Fruit fly (Drosophila melanogaster) whole organism, embryonic: ENCODE measurements around the gene Mlc1.

Source experiments
- Ada2b ChIP-seq: fragments of 200-800 bp; sonication (Bioruptor generic); IDR thresholded peaks from 2 replicates; pipeline ENCODE4 v1.3.6; 2022; ENCODE audit warnings: missing biosample characterization, missing genetic modification characterization
- Bdp1 ChIP-seq: fragments of 200-800 bp; sonication (Bioruptor generic); optimal IDR thresholded peaks from 3 replicates; lab custom pipeline; 2016; ENCODE audit warnings: missing biosample characterization, missing genetic modification characterization
- CG10147 ChIP-seq: fragments of 200-800 bp; sonication (Bioruptor generic); optimal IDR thresholded peaks from 2 replicates; lab custom pipeline; 2019; ENCODE audit warnings: missing biosample characterization, mild to moderate bottlenecking, missing genetic modification characterization, moderate library complexity
- CG10366 ChIP-seq: fragments of 200-800 bp; sonication (Bioruptor generic); IDR thresholded peaks from 2 replicates; pipeline ENCODE4 v1.3.6; 2022; ENCODE audit warnings: missing biosample characterization, missing genetic modification characterization
- CG11504 ChIP-seq: fragments of 200-800 bp; sonication (Bioruptor generic); optimal IDR thresholded peaks from 3 replicates; lab custom pipeline; 2019; ENCODE audit warnings: missing biosample characterization, mild to moderate bottlenecking, missing genetic modification characterization, moderate library complexity
- CG12071 ChIP-seq: fragments of 200-800 bp; sonication (Bioruptor generic); optimal IDR thresholded peaks from 3 replicates; lab custom pipeline; 2018; ENCODE audit warnings: missing biosample characterization, mild to moderate bottlenecking, missing genetic modification characterization
- CG1233 ChIP-seq: fragments of 200-800 bp; sonication (Bioruptor generic); optimal IDR thresholded peaks from 4 replicates; lab custom pipeline; 2018; ENCODE audit warnings: missing biosample characterization, mild to moderate bottlenecking, missing genetic modification characterization
- CG12391 ChIP-seq: fragments of 200-800 bp; sonication (Bioruptor generic); optimal IDR thresholded peaks from 3 replicates; lab custom pipeline; 2018; ENCODE audit warnings: missing biosample characterization, mild to moderate bottlenecking, missing genetic modification characterization, moderate library complexity
- CG16815 ChIP-seq: fragments of 200-800 bp; sonication (Bioruptor generic); optimal IDR thresholded peaks from 3 replicates; lab custom pipeline; 2017; ENCODE audit warnings: missing biosample characterization, mild to moderate bottlenecking, missing genetic modification characterization
- CG17328 ChIP-seq: fragments of 200-800 bp; sonication (Bioruptor generic); IDR thresholded peaks from 2 replicates; pipeline ENCODE4 v1.3.6; 2022; ENCODE audit warnings: missing biosample characterization, missing genetic modification characterization
- CG1792 ChIP-seq: fragments of 200-800 bp; sonication (Bioruptor generic); optimal IDR thresholded peaks from 2 replicates; lab custom pipeline; 2016; ENCODE audit warnings: missing biosample characterization, missing genetic modification characterization
- CG1832 ChIP-seq: fragments of 200-800 bp; sonication (Bioruptor generic); optimal IDR thresholded peaks from 2 replicates; lab custom pipeline; 2017; ENCODE audit warnings: missing biosample characterization, mild to moderate bottlenecking, missing genetic modification characterization, inconsistent platforms
- CG34376 ChIP-seq: fragments of 200-800 bp; sonication (Bioruptor generic); optimal IDR thresholded peaks from 2 replicates; lab custom pipeline; 2018; ENCODE audit warnings: missing biosample characterization, mild to moderate bottlenecking, missing genetic modification characterization
- CG5180 ChIP-seq: fragments of 200-800 bp; sonication (Bioruptor generic); optimal IDR thresholded peaks from 3 replicates; lab custom pipeline; 2017; ENCODE audit warnings: missing biosample characterization, missing genetic modification characterization, mild to moderate bottlenecking, moderate library complexity, missing genetic modification reagents
- CG6654 ChIP-seq: fragments of 200-800 bp; sonication (Bioruptor generic); optimal IDR thresholded peaks from 2 replicates; lab custom pipeline; 2017; ENCODE audit warnings: missing biosample characterization, mild to moderate bottlenecking, missing genetic modification characterization
- CG6689 ChIP-seq: fragments of 200-800 bp; sonication (Bioruptor generic); IDR thresholded peaks from 2 replicates; pipeline ENCODE4 v1.3.6; 2022; ENCODE audit warnings: missing biosample characterization, missing genetic modification characterization
- CG6813 ChIP-seq: fragments of 200-800 bp; sonication (Bioruptor generic); optimal IDR thresholded peaks from 2 replicates; lab custom pipeline; 2017; ENCODE audit warnings: missing biosample characterization, missing genetic modification characterization, mild to moderate bottlenecking, moderate library complexity, missing genetic modification reagents
- CG7271 ChIP-seq: fragments of 200-800 bp; sonication (Bioruptor generic); optimal IDR thresholded peaks from 2 replicates; lab custom pipeline; 2018; ENCODE audit warnings: missing biosample characterization, mild to moderate bottlenecking, missing genetic modification characterization, moderate library complexity
- CG9215 ChIP-seq: fragments of 200-800 bp; sonication (Bioruptor generic); IDR thresholded peaks from 2 replicates; pipeline ENCODE4 v1.3.6; 2022; ENCODE audit warnings: missing biosample characterization, missing genetic modification characterization
- CG9817 ChIP-seq: fragments of 200-800 bp; sonication (Bioruptor generic); optimal IDR thresholded peaks from 2 replicates; lab custom pipeline; 2018; ENCODE audit warnings: missing biosample characterization, mild to moderate bottlenecking, missing genetic modification characterization, moderate library complexity
- Doc2 ChIP-seq: fragments of 200-800 bp; sonication (Bioruptor generic); IDR thresholded peaks from 2 replicates; pipeline ENCODE4 v1.3.6; 2022; ENCODE audit warnings: missing biosample characterization, missing genetic modification characterization
- Doc3 ChIP-seq: fragments of 200-800 bp; sonication (Bioruptor generic); IDR thresholded peaks from 3 replicates; pipeline ENCODE4 v1.3.6; 2022; ENCODE audit warnings: missing biosample characterization, missing genetic modification characterization; ENCODE audit not compliant: partially characterized antibody
- E2f2 ChIP-seq: fragments of 200-800 bp; sonication (Bioruptor generic); IDR thresholded peaks from 2 replicates; pipeline ENCODE4 v1.3.6; 2022; ENCODE audit warnings: missing biosample characterization, missing genetic modification characterization
- Eip74EF ChIP-seq, 2 experiments: fragments of 200-800 bp in 1 of 2; fragments of >200 bp in 1 of 2; sonication (Bioruptor generic) in 1 of 2; optimal IDR thresholded peaks; 2 replicates each; lab custom pipeline; 2017 to 2019; ENCODE audit warnings: missing biosample characterization in 2 of 2, missing genetic modification characterization in 2 of 2, mild to moderate bottlenecking in 1 of 2, moderate library complexity in 1 of 2
- Gsc ChIP-seq: fragments of 200-800 bp; sonication (Bioruptor generic); IDR thresholded peaks from 2 replicates; pipeline ENCODE4 v1.3.6; 2022; ENCODE audit warnings: missing biosample characterization, missing genetic modification characterization
- HLH54F ChIP-seq: fragments of 200-800 bp; sonication (Bioruptor generic); optimal IDR thresholded peaks from 3 replicates; lab custom pipeline; 2016; ENCODE audit warnings: missing biosample characterization, missing genetic modification characterization
- Hand ChIP-seq: fragments of 200-800 bp; sonication (Bioruptor generic); optimal IDR thresholded peaks from 2 replicates; lab custom pipeline; 2017; ENCODE audit warnings: mild to moderate bottlenecking, missing biosample characterization, missing genetic modification reagents, missing genetic modification characterization
- Jarid2 ChIP-seq: fragments of 200-800 bp; sonication (Bioruptor generic); optimal IDR thresholded peaks from 3 replicates; lab custom pipeline; 2017; ENCODE audit warnings: mild to moderate bottlenecking, missing biosample characterization, missing genetic modification reagents, missing genetic modification characterization
- Nf-YA ChIP-seq: fragments of 200-800 bp; sonication (Bioruptor generic); IDR thresholded peaks from 2 replicates; pipeline ENCODE4 v1.3.6; 2022; ENCODE audit warnings: missing biosample characterization, missing genetic modification characterization
- Nf-YC ChIP-seq: fragments of 200-800 bp; optimal IDR thresholded peaks from 3 replicates; lab custom pipeline; 2019; ENCODE audit warnings: missing biosample characterization, mild to moderate bottlenecking, missing genetic modification characterization, moderate library complexity
- bigmax ChIP-seq: fragments of 200-800 bp; sonication (Bioruptor generic); optimal IDR thresholded peaks from 2 replicates; lab custom pipeline; 2018; ENCODE audit warnings: missing biosample characterization, mild to moderate bottlenecking, missing genetic modification characterization
- caup ChIP-seq: fragments of 200-800 bp; sonication (Bioruptor generic); optimal IDR thresholded peaks from 3 replicates; lab custom pipeline; 2017; ENCODE audit warnings: missing biosample characterization, mild to moderate bottlenecking, missing genetic modification characterization, moderate library complexity; ENCODE audit not compliant: severe bottlenecking
- crp ChIP-seq, 2 experiments: fragments of 200-800 bp; sonication (Bioruptor generic); optimal IDR thresholded peaks; 2 replicates in 1 of 2; 3 replicates in 1 of 2; lab custom pipeline; 2017; ENCODE audit warnings: missing biosample characterization in 2 of 2, missing genetic modification characterization in 2 of 2, mild to moderate bottlenecking in 1 of 2, moderate library complexity in 1 of 2
- esg ChIP-seq: fragments of 200-800 bp; sonication (Bioruptor generic); conservative IDR thresholded peaks from 2 replicates; pipeline ENCODE4 v1.3.6; 2022; ENCODE audit warnings: missing biosample characterization, missing genetic modification characterization
- fd96Cb ChIP-seq: fragments of 200-800 bp; sonication (Bioruptor generic); optimal IDR thresholded peaks from 2 replicates; lab custom pipeline; 2018; ENCODE audit warnings: missing biosample characterization, mild to moderate bottlenecking, missing genetic modification characterization, moderate library complexity
- ftz-f1 ChIP-seq: fragments of 200-800 bp; sonication (Bioruptor generic); optimal IDR thresholded peaks from 2 replicates; lab custom pipeline; 2016; ENCODE audit warnings: missing biosample characterization, missing genetic modification characterization
- gcm2 ChIP-seq: fragments of 200-800 bp; sonication (Bioruptor generic); optimal IDR thresholded peaks from 2 replicates; lab custom pipeline; 2016; ENCODE audit warnings: missing biosample characterization, missing genetic modification characterization
- hkb ChIP-seq, 2 experiments: fragments of 200-800 bp in 1 of 2; fragments of >200 bp in 1 of 2; sonication (Bioruptor generic) in 1 of 2; IDR thresholded peaks in 1 of 2; optimal IDR thresholded peaks in 1 of 2; 2 replicates each; pipeline versions ENCODE4 v1.3.6 to Lab custom; 2017 to 2022; ENCODE audit warnings: missing biosample characterization in 1 of 2, missing genetic modification characterization in 1 of 2
- ken ChIP-seq: fragments of 200-800 bp; sonication (Bioruptor generic); IDR thresholded peaks from 3 replicates; pipeline ENCODE4 v1.3.6; 2022; ENCODE audit warnings: missing biosample characterization, missing genetic modification characterization
- lilli ChIP-seq: fragments of 200-800 bp; sonication (Bioruptor generic); optimal IDR thresholded peaks from 3 replicates; lab custom pipeline; 2016; ENCODE audit warnings: missing biosample characterization, missing genetic modification characterization
- nau ChIP-seq: fragments of 200-800 bp; sonication (Bioruptor generic); optimal IDR thresholded peaks from 3 replicates; lab custom pipeline; 2017; ENCODE audit warnings: missing biosample characterization, mild to moderate bottlenecking, missing genetic modification characterization, missing genetic modification reagents
- repo ChIP-seq: fragments of 200-800 bp; sonication (Bioruptor generic); optimal IDR thresholded peaks from 2 replicates; lab custom pipeline; 2016; ENCODE audit warnings: missing biosample characterization, missing genetic modification characterization
- sima ChIP-seq: fragments of 200-800 bp; sonication (Bioruptor generic); optimal IDR thresholded peaks from 2 replicates; lab custom pipeline; 2016; ENCODE audit warnings: missing biosample characterization, missing genetic modification characterization
- tin ChIP-seq: fragments of 200-800 bp; sonication (Bioruptor generic); optimal IDR thresholded peaks from 3 replicates; lab custom pipeline; 2016; ENCODE audit warnings: missing biosample characterization, missing genetic modification characterization
- tll ChIP-seq, 2 experiments: fragments of 200-800 bp in 1 of 2; fragments of >200 bp in 1 of 2; sonication (Bioruptor generic) in 1 of 2; optimal IDR thresholded peaks; 2 replicates each; lab custom pipeline; 2017 to 2019; ENCODE audit warnings: missing biosample characterization in 2 of 2, missing genetic modification characterization in 2 of 2, mild to moderate bottlenecking in 1 of 2, moderate library complexity in 1 of 2
- unc-4 ChIP-seq: fragments of 200-800 bp; sonication (Bioruptor generic); IDR thresholded peaks from 2 replicates; pipeline ENCODE4 v1.3.6; 2022; ENCODE audit warnings: missing biosample characterization, missing genetic modification characterization; ENCODE audit not compliant: partially characterized antibody
- usp ChIP-seq: fragments of >200 bp; optimal IDR thresholded peaks from 2 replicates; lab custom pipeline; 2017; ENCODE audit warnings: missing biosample characterization, missing genetic modification characterization

Mlc1 gene

DNA sequence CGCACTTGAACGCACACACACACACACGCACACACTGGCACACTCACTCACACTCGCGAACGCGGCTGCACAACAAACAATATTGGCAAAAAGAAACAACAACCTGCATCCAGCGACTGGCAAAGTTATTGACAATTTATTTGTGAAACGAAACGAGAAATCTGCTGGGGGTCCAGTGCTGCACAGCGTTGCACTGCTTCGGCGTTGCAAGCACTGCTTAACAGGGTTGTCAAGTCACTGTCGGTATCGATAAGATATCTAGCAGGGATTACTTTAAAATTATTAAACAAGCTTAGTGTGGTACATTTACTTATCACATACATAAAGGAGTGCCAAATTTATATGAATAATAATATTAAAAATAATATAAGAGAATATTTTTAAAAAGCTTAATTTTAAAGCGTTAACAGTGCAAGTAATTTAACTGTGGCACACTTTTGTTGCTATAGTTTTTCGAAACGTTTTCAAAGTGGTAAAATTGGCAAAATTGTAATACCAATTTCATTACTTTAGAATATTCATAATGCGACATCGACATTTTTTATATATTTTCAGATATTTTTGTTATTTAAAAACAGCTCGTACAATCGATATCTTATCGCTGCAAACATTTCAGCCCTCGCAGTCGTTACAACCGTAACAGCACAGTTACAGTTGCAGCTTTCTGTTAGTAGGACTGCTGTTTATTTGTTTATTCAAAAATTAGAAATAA is 52.6 kb downstream of the Mlc1 start, which contains the start of the genes dsd and Tusp (continued):
- TF ChIP-seq CG1832 (GFP tag; lab: Kevin White, UChicago) (no peak), repo (GFP tag; lab: Kevin White, UChicago) (peak; percentile 56), hkb (optimal IDR thresholded peaks at IDR 0.05; lab: Kevin White, UChicago) (no peak), hkb (GFP tag; IDR thresholded peaks at IDR 0.05; lab: Robert Waterston, UW) (peak; percentile 47), CG6813 (GFP tag; lab: Kevin White, UChicago) (peak; percentile 46), Nf-YA (GFP tag; lab: Robert Waterston, UW) (no peak), CG6689 (peak; percentile 67), sima (GFP tag; lab: Kevin White, UChicago) (no peak), CG1233 (GFP tag; lab: Kevin White, UChicago) (peak; percentile 57), E2f2 (GFP tag; lab: Robert Waterston, UW) (peak; percentile 5; the same call in 1 of the 2 replicates), CG12391 (tag; lab: Kevin White, UChicago) (peak; percentile 81), Doc2 (no peak), CG16815 (GFP tag; lab: Kevin White, UChicago) (peak; percentile 61), tll (GFP tag; optimal IDR thresholded peaks at IDR 0.05; lab: Kevin White, UChicago) (no peak), lilli (peak; percentile 81), Ada2b (GFP tag; lab: Robert Waterston, UW) (peak; percentile 48; the same call in 1 of the 2 replicates), Eip74EF (GFP tag; optimal IDR thresholded peaks at IDR 0.05; lab: Kevin White, UChicago) (no peak), bigmax (GFP tag; lab: Kevin White, UChicago) (no peak), CG9215 (GFP tag; lab: Robert Waterston, UW) (peak; percentile 71), gcm2 (GFP tag; lab: Kevin White, UChicago) (peak; percentile 75), Nf-YC (peak; percentile 65), unc-4 (GFP tag; lab: Robert Waterston, UW) (peak; percentile 56), CG7271 (tag; lab: Kevin White, UChicago) (no peak), Hand (GFP tag; lab: Kevin White, UChicago) (peak; percentile 18), CG11504 (tag; lab: Kevin White, UChicago) (peak; percentile 71), CG6654 (GFP tag; lab: Kevin White, UChicago) (peak; percentile 10), esg (0 out of 2 replicates have a peak, but pooled peaks have one; percentile 43), tin (GFP tag; lab: Kevin White, UChicago) (peak; percentile 84), usp (GFP tag; lab: Kevin White, UChicago) (no peak), CG1792 (GFP tag; lab: Kevin White, UChicago) (peak; percentile 54), CG34376 (GFP tag; lab: Kevin White, UChicago) (no peak), CG12071 (GFP tag; lab: Kevin White, UChicago) (peak; percentile 30), caup (GFP tag; lab: Kevin White, UChicago) (peak; percentile 82), nau (GFP tag; lab: Kevin White, UChicago) (no peak), CG5180 (GFP tag; lab: Kevin White, UChicago) (peak; percentile 52), crp (GFP tag; optimal IDR thresholded peaks at IDR 0.05; lab: Kevin White, UChicago) (peak in 1 of 2 experiments; percentile 55), CG10366 (GFP tag; lab: Robert Waterston, UW) (peak; percentile 68), Gsc (GFP tag; lab: Robert Waterston, UW) (no peak), fd96Cb (tag; lab: Kevin White, UChicago) (peak; percentile 35), ftz-f1 (GFP tag; lab: Kevin White, UChicago) (peak; percentile 31), Bdp1 (GFP tag; lab: Kevin White, UChicago) (peak; percentile 63), HLH54F (peak; percentile 82), CG9817 (tag; lab: Kevin White, UChicago) (peak; percentile 77), Jarid2 (peak; percentile 34), ken (peak; percentile 86), CG17328 (GFP tag; lab: Robert Waterston, UW) (peak; percentile 70), CG10147 (GFP tag; lab: Kevin White, UChicago) (peak; percentile 36), Doc3 (GFP tag; lab: Robert Waterston, UW) (peak; percentile 56; the same call in 1 of the 3 replicates)
